Worm (Caenorhabditis elegans) whole organism, L4 larva: ENCODE measurements around the gene clec-19.
A peak's percentile ranks its signal among the peaks of the same experiment; 100 is the strongest.

Experiments
- F26F4.8 ChIP-seq: fragments of 200-800 bp; sonication (Bioruptor generic); conservative IDR thresholded peaks from 2 replicates; pipeline ENCODE4 v1.3.6; 2022; ENCODE audit warnings: missing genetic modification characterization, missing compliant biosample characterization
- F37D6.2 ChIP-seq: sonication (generic microtip); optimal IDR thresholded peaks from 2 replicates; lab custom pipeline; 2016; ENCODE audit warnings: mild to moderate bottlenecking, missing genetic modification characterization, missing compliant biosample characterization
- ZK337.2 ChIP-seq: fragments of 200-800 bp; sonication (Bioruptor generic); IDR thresholded peaks from 2 replicates; pipeline ENCODE4 v1.3.6; 2022; ENCODE audit warnings: missing genetic modification reagents, missing genetic modification characterization, missing compliant biosample characterization
- arid-1 ChIP-seq: fragments of 200-800 bp; sonication (Bioruptor generic); conservative IDR thresholded peaks from 2 replicates; pipeline ENCODE4 v1.3.6; 2022; ENCODE audit warnings: missing genetic modification reagents, missing genetic modification characterization, missing compliant biosample characterization
- attf-4 ChIP-seq: sonication (generic microtip); optimal IDR thresholded peaks from 3 replicates; lab custom pipeline; 2017; ENCODE audit warnings: missing biosample characterization, missing genetic modification characterization
- ceh-32 ChIP-seq: sonication (generic microtip); optimal IDR thresholded peaks from 2 replicates; lab custom pipeline; 2016; ENCODE audit warnings: mild to moderate bottlenecking, missing genetic modification characterization, missing compliant biosample characterization; ENCODE audit not compliant: poor library complexity
- ceh-62 ChIP-seq: sonication (generic microtip); optimal IDR thresholded peaks from 2 replicates; lab custom pipeline; 2017; ENCODE audit warnings: missing biosample characterization, missing genetic modification characterization
- ceh-82 ChIP-seq: sonication (generic microtip); optimal IDR thresholded peaks from 2 replicates; lab custom pipeline; 2017; ENCODE audit warnings: missing biosample characterization, missing genetic modification characterization
- ces-1 ChIP-seq: fragments of 150-350 bp; sonication (generic microtip); optimal IDR thresholded peaks from 4 replicates; lab custom pipeline; 2014; ENCODE audit warnings: missing biosample characterization, missing genetic modification reagents, missing genetic modification characterization
- ctbp-1 ChIP-seq: fragments of 200-800 bp; sonication (Bioruptor generic); IDR thresholded peaks from 2 replicates; pipeline ENCODE4 v1.3.6; 2022; ENCODE audit warnings: missing genetic modification reagents, missing genetic modification characterization, missing compliant biosample characterization
- daf-16 ChIP-seq, 3 experiments: sonication (generic microtip); optimal IDR thresholded peaks; 2 replicates each; lab custom pipeline; 2016 to 2017; ENCODE audit warnings: missing genetic modification characterization in 3 of 3, missing genetic modification reagents in 3 of 3, mild to moderate bottlenecking in 2 of 3, missing compliant biosample characterization in 2 of 3, missing biosample characterization in 1 of 3, moderate library complexity in 1 of 3
- dmd-8 ChIP-seq: fragments of 200-800 bp; sonication (Bioruptor generic); IDR thresholded peaks from 2 replicates; pipeline ENCODE4 v1.3.6; 2022; ENCODE audit warnings: missing genetic modification characterization, missing compliant biosample characterization
- dpl-1 ChIP-seq: fragments of 150-350 bp; optimal IDR thresholded peaks from 2 replicates; lab custom pipeline; 2014; ENCODE audit warnings: missing biosample characterization, missing genetic modification reagents, missing genetic modification characterization
- duxl-1 ChIP-seq: sonication (generic microtip); optimal IDR thresholded peaks from 2 replicates; lab custom pipeline; 2016; ENCODE audit warnings: mild to moderate bottlenecking, missing genetic modification characterization, moderate library complexity, missing compliant biosample characterization; ENCODE audit not compliant: poor library complexity
- egl-43 ChIP-seq: fragments of 200-800 bp; sonication (Bioruptor generic); IDR thresholded peaks from 2 replicates; pipeline ENCODE4 v1.3.6; 2022; ENCODE audit warnings: missing genetic modification reagents, missing genetic modification characterization, missing compliant biosample characterization
- hlh-30 ChIP-seq: sonication (generic microtip); optimal IDR thresholded peaks from 2 replicates; lab custom pipeline; 2017; ENCODE audit warnings: antibody characterized with exemption, mild to moderate bottlenecking, missing genetic modification characterization, missing compliant biosample characterization; ENCODE audit not compliant: insufficient read depth
- lin-38 ChIP-seq: fragments of 200-800 bp; sonication (Bioruptor generic); IDR thresholded peaks from 2 replicates; pipeline ENCODE4 v1.3.6; 2022; ENCODE audit warnings: missing genetic modification reagents, missing genetic modification characterization, missing compliant biosample characterization
- lir-3 ChIP-seq: sonication (generic microtip); optimal IDR thresholded peaks from 2 replicates; lab custom pipeline; 2016; ENCODE audit warnings: mild to moderate bottlenecking, missing genetic modification characterization, missing compliant biosample characterization
- lsy-2 ChIP-seq, 2 experiments: fragments of 150-350 bp in 1 of 2; sonication (generic microtip) in 1 of 2; optimal IDR thresholded peaks; 2 replicates each; lab custom pipeline; 2014 to 2017; ENCODE audit warnings: missing biosample characterization in 2 of 2, missing genetic modification characterization in 2 of 2
- madf-5 ChIP-seq, 2 experiments: fragments of 200-800 bp; sonication (Bioruptor generic); IDR thresholded peaks; 2 replicates each; pipeline ENCODE4 v1.3.6; 2022; ENCODE audit warnings: missing compliant biosample characterization in 2 of 2, missing genetic modification characterization in 2 of 2
- madf-9 ChIP-seq: fragments of 200-800 bp; sonication (Bioruptor generic); conservative IDR thresholded peaks from 2 replicates; pipeline ENCODE4 v1.3.6; 2022; ENCODE audit warnings: missing genetic modification reagents, missing genetic modification characterization, missing compliant biosample characterization
- mep-1 ChIP-seq: fragments of 150-350 bp; sonication (generic microtip); optimal IDR thresholded peaks from 3 replicates; lab custom pipeline; 2014; ENCODE audit warnings: missing biosample characterization, missing genetic modification characterization
- nhr-111 ChIP-seq: fragments of 200-800 bp; sonication (Bioruptor generic); optimal IDR thresholded peaks from 2 replicates; lab custom pipeline; 2018; ENCODE audit warnings: mild to moderate bottlenecking, missing genetic modification characterization, missing compliant biosample characterization
- nhr-237 ChIP-seq: sonication (generic microtip); optimal IDR thresholded peaks from 2 replicates; lab custom pipeline; 2017; ENCODE audit warnings: missing biosample characterization, missing genetic modification characterization
- nhr-28 ChIP-seq: fragments of 150-350 bp; optimal IDR thresholded peaks from 2 replicates; lab custom pipeline; 2014; ENCODE audit warnings: missing biosample characterization, missing genetic modification characterization
- nhr-42 ChIP-seq: fragments of 200-800 bp; sonication (Bioruptor generic); IDR thresholded peaks from 2 replicates; pipeline ENCODE4 v1.3.6; 2022; ENCODE audit warnings: missing genetic modification characterization, missing compliant biosample characterization
- pqm-1 ChIP-seq: sonication (generic microtip); optimal IDR thresholded peaks from 2 replicates; lab custom pipeline; 2017; ENCODE audit warnings: missing biosample characterization, missing genetic modification characterization
- rbr-2 ChIP-seq: sonication (generic microtip); optimal IDR thresholded peaks from 2 replicates; lab custom pipeline; 2016; ENCODE audit warnings: missing genotype, missing genetic modification characterization, missing compliant biosample characterization
- set-16 ChIP-seq: fragments of 200-800 bp; sonication (Bioruptor generic); IDR thresholded peaks from 2 replicates; pipeline ENCODE4 v1.3.6; 2022; ENCODE audit warnings: missing genetic modification reagents, missing genetic modification characterization, missing compliant biosample characterization
- unc-62 ChIP-seq, 3 experiments: fragments of 150-350 bp in 1 of 3; sonication (generic microtip); optimal IDR thresholded peaks in 2 of 3; peaks in 1 of 3; 1 replicate in 1 of 3; 2 replicates in 2 of 3; lab custom pipeline; 2014 to 2017; ENCODE audit warnings: missing biosample characterization in 3 of 3, missing genetic modification characterization in 3 of 3, missing genetic modification reagents in 3 of 3, missing genotype in 1 of 3
- vab-7 ChIP-seq: fragments of 200-800 bp; sonication (Bioruptor generic); IDR thresholded peaks from 2 replicates; pipeline ENCODE4 v1.3.6; 2022; ENCODE audit warnings: missing genetic modification reagents, missing genetic modification characterization, missing compliant biosample characterization
- zfp-3 ChIP-seq: fragments of 200-800 bp; sonication (Bioruptor generic); conservative IDR thresholded peaks from 2 replicates; pipeline ENCODE4 v1.3.6; 2022; ENCODE audit warnings: missing genetic modification reagents, missing genetic modification characterization, missing compliant biosample characterization
- ztf-11 ChIP-seq: fragments of 150-350 bp; optimal IDR thresholded peaks from 2 replicates; lab custom pipeline; 2014; ENCODE audit warnings: missing biosample characterization, missing genetic modification characterization

Gene clec-19

DNA sequence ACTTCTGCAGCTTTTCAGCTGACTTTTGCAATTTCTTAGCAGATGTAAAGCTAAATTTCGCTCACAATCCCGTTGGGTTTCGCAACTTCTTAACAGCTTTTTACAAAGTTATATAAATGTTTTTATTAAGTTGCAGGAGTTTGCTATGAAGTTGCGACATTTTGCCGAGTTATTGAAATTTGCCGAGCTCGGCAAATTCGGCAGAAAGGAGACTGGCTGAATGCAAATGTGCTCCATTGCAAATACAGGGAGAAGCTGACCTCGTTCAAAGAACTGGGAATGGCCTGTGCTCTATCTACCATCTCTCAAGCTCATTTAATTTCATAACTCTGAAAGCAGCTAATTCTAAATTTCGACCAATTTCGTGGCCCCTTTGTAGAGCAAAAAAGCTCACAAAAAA, 40.5 kb downstream of the clec-19 start, which contains the start of gene C08F1.11:
Gene C08F1.11, minus strand, starts transcription at position 101 of the 400 bp plus-strand sequence.
- TF ChIP-seq set-16 (GFP tag; lab: Robert Waterston, UW) (no peak), daf-16 (GFP tag; optimal IDR thresholded peaks at IDR 0.05; lab: Kevin White, UChicago) (no peak), daf-16 (tag; optimal IDR thresholded peaks at IDR 0.05; lab: Kevin White, UChicago) (no peak), ZK337.2 (GFP tag; lab: Robert Waterston, UW) (no peak), ceh-82 (no peak), F26F4.8 (GFP tag; lab: Robert Waterston, UW) (no peak), vab-7 (GFP tag; lab: Robert Waterston, UW) (no peak), ctbp-1 (GFP tag; lab: Robert Waterston, UW) (no peak), pqm-1 (no peak)

DNA sequence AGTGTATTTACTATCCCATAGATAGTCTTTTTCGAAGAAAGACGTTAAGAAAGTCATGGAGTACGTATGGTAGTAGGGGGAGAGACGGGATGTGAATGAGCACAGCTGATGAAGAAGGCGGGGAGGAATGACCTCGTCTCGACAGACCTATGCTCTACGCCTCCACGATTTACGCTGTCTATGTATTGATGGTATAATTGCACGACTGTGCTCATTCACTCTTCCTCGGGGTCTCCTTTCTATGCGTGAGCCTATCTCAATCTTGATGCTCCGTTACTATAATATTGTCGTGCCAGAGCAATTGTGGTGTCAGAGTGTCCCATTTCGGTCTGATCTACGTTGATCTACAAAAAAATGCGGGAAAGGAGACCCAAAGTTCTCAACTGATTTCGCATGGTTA, 41.9 kb downstream of the clec-19 start, which contains the start of gene C08F1.10:
Gene C08F1.10, minus strand, starts transcription at position 101 of the 400 bp plus-strand sequence.
- no peak for TF ChIP-seq attf-4 (tag; lab: Kevin White, UChicago)
- no peak for TF ChIP-seq nhr-111
- TF ChIP-seq arid-1 (GFP tag; lab: Robert Waterston, UW) = no peak
- TF ChIP-seq nhr-28 (tag; lab: Kevin White, UChicago) = no peak
- TF ChIP-seq hlh-30 = no peak
- TF ChIP-seq mep-1 (tag; lab: Kevin White, UChicago) = no peak
- no peak for TF ChIP-seq madf-9 (GFP tag; lab: Robert Waterston, UW)
- no peak for TF ChIP-seq duxl-1 (tag; lab: Kevin White, UChicago)
- TF ChIP-seq nhr-42 (GFP tag; lab: Robert Waterston, UW) = no peak
- TF ChIP-seq dpl-1 (GFP tag; lab: Kevin White, UChicago) = no peak
- TF ChIP-seq rbr-2 (tag; lab: Kevin White, UChicago) = no peak
- no peak for TF ChIP-seq madf-5 (GFP tag; IDR thresholded peaks at IDR 0.05; lab: Robert Waterston, UW)
- no peak for TF ChIP-seq ztf-11 (tag; lab: Kevin White, UChicago)

DNA sequence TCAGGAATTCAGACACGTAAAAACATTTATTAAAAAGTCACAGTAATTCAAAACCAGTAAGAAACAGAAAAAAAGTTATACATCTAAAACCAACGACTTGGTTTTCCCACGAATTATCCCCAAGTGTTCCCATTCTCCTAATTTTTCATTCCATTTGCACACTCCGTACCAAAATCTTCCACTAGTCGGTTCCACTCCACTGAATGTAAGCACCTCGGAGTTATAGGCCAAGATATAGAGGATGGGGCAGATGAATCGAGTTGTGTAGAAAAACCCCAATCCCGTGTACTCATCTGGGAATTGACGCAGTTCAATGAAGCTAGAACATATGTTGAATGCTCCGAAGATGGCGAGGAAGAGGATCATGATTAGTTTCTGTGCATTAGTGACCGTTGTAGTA, 42.9 kb downstream of the clec-19 start:
- no peak for TF ChIP-seq ceh-62
- peak in 1 of 2 experiments; percentile 97 for TF ChIP-seq unc-62 (GFP tag; optimal IDR thresholded peaks at IDR 0.05 in 1 of 2; lab: Kevin White, UChicago)
- no peak for TF ChIP-seq unc-62 (tag; optimal IDR thresholded peaks at IDR 0.05; lab: Kevin White, UChicago)

ce11 chrII:1788087-1788486, 43.8 kb downstream of the clec-19 start, which contains the start of the genes C08F1.6 and fbxb-13:
Gene C08F1.6, minus strand, starts transcription at chrII:1788187.
Gene fbxb-13, plus strand, starts transcription at chrII:1788277.
- TF ChIP-seq egl-43 (GFP tag; lab: Robert Waterston, UW) (no peak), F37D6.2 (tag; lab: Kevin White, UChicago) (no peak), lin-38 (GFP tag; lab: Robert Waterston, UW) (no peak), zfp-3 (GFP tag; lab: Robert Waterston, UW) (no peak), ceh-32 (tag; lab: Kevin White, UChicago) (no peak), ces-1 (GFP tag; lab: Kevin White, UChicago) (no peak), nhr-237 (no peak), lir-3 (tag; lab: Kevin White, UChicago) (no peak), lsy-2 (tag; optimal IDR thresholded peaks at IDR 0.05; lab: Kevin White, UChicago) (no peak), dmd-8 (GFP tag; lab: Robert Waterston, UW) (no peak)
